Worm (Caenorhabditis elegans) whole organism, midembryonic: ENCODE results near the gene F09C8.2.

Source experiments
- T22C8.4 ChIP-seq: fragments of 200-800 bp; sonication (Bioruptor generic); IDR thresholded peaks from 2 replicates; pipeline ENCODE4 v1.3.6; 2022; ENCODE audit warnings: missing genetic modification characterization, missing compliant biosample characterization
- cog-1 ChIP-seq: sonication (generic microtip); optimal IDR thresholded peaks from 2 replicates; lab custom pipeline; 2016; ENCODE audit warnings: missing genetic modification characterization, missing compliant biosample characterization
- flt-1 ChIP-seq: fragments of 200-800 bp; sonication (Bioruptor generic); IDR thresholded peaks from 2 replicates; pipeline ENCODE4 v1.3.6; 2022; ENCODE audit warnings: missing genetic modification characterization, missing compliant biosample characterization
- klf-2 ChIP-seq: fragments of 200-800 bp; sonication (Bioruptor generic); conservative IDR thresholded peaks from 2 replicates; pipeline ENCODE4 v1.3.6; 2022; ENCODE audit warnings: missing genetic modification reagents, missing genetic modification characterization, missing compliant biosample characterization
- med-1 ChIP-seq: sonication (generic microtip); optimal IDR thresholded peaks from 2 replicates; lab custom pipeline; 2017; ENCODE audit warnings: missing genetic modification characterization, mild to moderate bottlenecking, missing compliant biosample characterization, antibody characterized with exemption, missing genetic modification reagents; ENCODE audit not compliant: insufficient read depth
- ref-1 ChIP-seq: fragments of 200-800 bp; sonication (Bioruptor generic); conservative IDR thresholded peaks from 2 replicates; pipeline ENCODE4 v1.3.6; 2022; ENCODE audit warnings: missing genetic modification reagents, missing genetic modification characterization, missing compliant biosample characterization
- tab-1 ChIP-seq: fragments of 200-800 bp; sonication (Bioruptor generic); IDR thresholded peaks from 2 replicates; pipeline ENCODE4 v1.3.6; 2022; ENCODE audit warnings: missing genetic modification characterization, missing compliant biosample characterization
- ztf-23 ChIP-seq: fragments of 200-800 bp; sonication (Bioruptor generic); IDR thresholded peaks from 2 replicates; pipeline ENCODE4 v1.3.6; 2022; ENCODE audit warnings: missing genetic modification reagents, missing genetic modification characterization, missing compliant biosample characterization
- ztf-29 ChIP-seq: fragments of 200-800 bp; sonication (Bioruptor generic); IDR thresholded peaks from 2 replicates; pipeline ENCODE4 v1.3.6; 2022; ENCODE audit warnings: missing genetic modification reagents, missing genetic modification characterization, missing compliant biosample characterization

Gene F09C8.2

ce11 chrX:16133815-16134214 lies 13.0 kb downstream of the F09C8.2 start:
- TF ChIP-seq ztf-29 (GFP tag; lab: Robert Waterston, UW) (0 out of 2 replicates have a peak, but pooled peaks have one; percentile 9), flt-1 (GFP tag; lab: Robert Waterston, UW) (no peak), tab-1 (GFP tag; lab: Robert Waterston, UW) (no peak), T22C8.4 (GFP tag; lab: Robert Waterston, UW) (no peak)

ce11 chrX:16131044-16131443 lies 15.8 kb downstream of the F09C8.2 start:
- TF ChIP-seq ztf-29 (GFP tag; lab: Robert Waterston, UW) (no peak), ztf-23 (GFP tag; lab: Robert Waterston, UW) (no peak), cog-1 (tag; lab: Kevin White, UChicago) (no peak), flt-1 (GFP tag; lab: Robert Waterston, UW) (no peak), tab-1 (GFP tag; lab: Robert Waterston, UW) (no peak), ref-1 (GFP tag; lab: Robert Waterston, UW) (no peak), T22C8.4 (GFP tag; lab: Robert Waterston, UW) (no peak), klf-2 (GFP tag; lab: Robert Waterston, UW) (no peak), med-1 (GFP tag; lab: Kevin White, UChicago) (no peak)

- TF ChIP-seq ref-1 (GFP tag; lab: Robert Waterston, UW) (no peak), flt-1 (GFP tag; lab: Robert Waterston, UW) (no peak), ztf-23 (GFP tag; lab: Robert Waterston, UW) (no peak)
Observed at ce11 chrX:16130213-16130612, 16.6 kb downstream of the F09C8.2 start.

ce11 chrX:16128794-16129193 lies 18.0 kb downstream of the F09C8.2 start, which contains the start of gene ZK1073.1:
Gene ZK1073.1 (minus strand): TSS chrX:16128865.
- TF ChIP-seq klf-2 (GFP tag; lab: Robert Waterston, UW), result no peak
- TF ChIP-seq tab-1 (GFP tag; lab: Robert Waterston, UW), result no peak
- no peak for TF ChIP-seq med-1 (GFP tag; lab: Kevin White, UChicago)
- no peak for TF ChIP-seq cog-1 (tag; lab: Kevin White, UChicago)
- TF ChIP-seq ztf-23 (GFP tag; lab: Robert Waterston, UW), result no peak
- TF ChIP-seq ref-1 (GFP tag; lab: Robert Waterston, UW), result no peak
- no peak for TF ChIP-seq T22C8.4 (GFP tag; lab: Robert Waterston, UW)
- TF ChIP-seq flt-1 (GFP tag; lab: Robert Waterston, UW), result no peak
- TF ChIP-seq ztf-29 (GFP tag; lab: Robert Waterston, UW), result no peak

ce11 chrX:16124794-16125193 lies 22.0 kb downstream of the F09C8.2 start:
- TF ChIP-seq ztf-29 (GFP tag; lab: Robert Waterston, UW) (no peak), T22C8.4 (GFP tag; lab: Robert Waterston, UW) (no peak), klf-2 (GFP tag; lab: Robert Waterston, UW) (no peak), flt-1 (GFP tag; lab: Robert Waterston, UW) (no peak), ref-1 (GFP tag; lab: Robert Waterston, UW) (no peak), tab-1 (GFP tag; lab: Robert Waterston, UW) (no peak), ztf-23 (GFP tag; lab: Robert Waterston, UW) (no peak), med-1 (GFP tag; lab: Kevin White, UChicago) (no peak), cog-1 (tag; lab: Kevin White, UChicago) (no peak)

ce11 chrX:16124290-16124689 lies 22.5 kb downstream of the F09C8.2 start:
- no peak for TF ChIP-seq med-1 (GFP tag; lab: Kevin White, UChicago)
- no peak for TF ChIP-seq ref-1 (GFP tag; lab: Robert Waterston, UW)
- TF ChIP-seq ztf-29 (GFP tag; lab: Robert Waterston, UW), result no peak
- TF ChIP-seq klf-2 (GFP tag; lab: Robert Waterston, UW), result no peak
- no peak for TF ChIP-seq cog-1 (tag; lab: Kevin White, UChicago)
- no peak for TF ChIP-seq T22C8.4 (GFP tag; lab: Robert Waterston, UW)
- TF ChIP-seq ztf-23 (GFP tag; lab: Robert Waterston, UW), result no peak
- no peak for TF ChIP-seq flt-1 (GFP tag; lab: Robert Waterston, UW)
- no peak for TF ChIP-seq tab-1 (GFP tag; lab: Robert Waterston, UW)

- TF ChIP-seq ref-1 (GFP tag; lab: Robert Waterston, UW) (no peak), cog-1 (tag; lab: Kevin White, UChicago) (no peak), flt-1 (GFP tag; lab: Robert Waterston, UW) (no peak), ztf-29 (GFP tag; lab: Robert Waterston, UW) (no peak), med-1 (GFP tag; lab: Kevin White, UChicago) (no peak), tab-1 (GFP tag; lab: Robert Waterston, UW) (no peak), klf-2 (GFP tag; lab: Robert Waterston, UW) (no peak)
Observed at ce11 chrX:16122628-16123027, 24.2 kb downstream of the F09C8.2 start.

ce11 chrX:16117618-16118017 lies 29.2 kb downstream of the F09C8.2 start:
- TF ChIP-seq cog-1 (tag; lab: Kevin White, UChicago), result no peak
- TF ChIP-seq tab-1 (GFP tag; lab: Robert Waterston, UW), result no peak
- TF ChIP-seq flt-1 (GFP tag; lab: Robert Waterston, UW), result no peak
- no peak for TF ChIP-seq klf-2 (GFP tag; lab: Robert Waterston, UW)
- no peak for TF ChIP-seq T22C8.4 (GFP tag; lab: Robert Waterston, UW)
- TF ChIP-seq ref-1 (GFP tag; lab: Robert Waterston, UW), result no peak
- TF ChIP-seq med-1 (GFP tag; lab: Kevin White, UChicago), result no peak
- TF ChIP-seq ztf-29 (GFP tag; lab: Robert Waterston, UW), result no peak
- no peak for TF ChIP-seq ztf-23 (GFP tag; lab: Robert Waterston, UW)

ce11 chrX:16117176-16117575 lies 29.6 kb downstream of the F09C8.2 start:
- TF ChIP-seq ztf-23 (GFP tag; lab: Robert Waterston, UW), result no peak
- TF ChIP-seq tab-1 (GFP tag; lab: Robert Waterston, UW), result no peak
- TF ChIP-seq ztf-29 (GFP tag; lab: Robert Waterston, UW), result no peak
- no peak for TF ChIP-seq cog-1 (tag; lab: Kevin White, UChicago)
